Fruit fly (Drosophila melanogaster): ENCODE results near the gene Mic26-27.
"Not testable (repeated sequence)": the region's sequence is repeated elsewhere in the genome, so short reads cannot be mapped to it uniquely, and the experiment has no call there.

DNA sequence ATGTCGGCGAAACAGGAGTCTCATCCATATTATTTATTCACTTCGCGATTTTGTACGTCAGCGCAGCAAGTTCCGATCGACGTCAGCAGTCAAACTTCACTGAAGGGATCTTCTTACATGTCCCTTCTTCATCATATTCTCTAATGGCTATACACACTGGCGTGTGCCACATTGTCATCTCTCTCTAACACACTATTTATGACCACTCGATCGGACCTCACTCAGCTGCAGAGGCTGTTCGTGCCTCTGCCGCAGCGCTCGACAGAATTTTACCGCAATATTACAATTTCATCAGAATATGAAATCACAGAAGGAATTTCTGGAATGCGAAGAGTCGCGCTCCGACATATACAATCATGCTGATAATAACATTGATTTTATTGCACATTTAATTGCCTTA, 42.8 kb upstream of the Mic26-27 start, which contains the start of gene Bin1:
- not testable (repeated sequence) for TF ChIP-seq h, psq, insv, Myc, Sin3A, ttk (optimal IDR thresholded peaks at IDR 0.05)

Data from Kc167 (cell line).